Fruit fly (Drosophila melanogaster) whole organism, pupa: ENCODE data around the gene sofe.

Experiments used
- CG10348 ChIP-seq: fragments of 200-800 bp; sonication (Bioruptor generic); IDR thresholded peaks from 2 replicates; pipeline ENCODE4 v1.3.6; 2022; ENCODE audit warnings: missing biosample characterization, missing genetic modification characterization
- CG12605 ChIP-seq: fragments of 200-800 bp; sonication (Bioruptor generic); IDR thresholded peaks from 2 replicates; pipeline ENCODE4 v1.3.6; 2022; ENCODE audit warnings: missing biosample characterization, missing genetic modification characterization
- CG13204 ChIP-seq: fragments of 200-800 bp; sonication (Bioruptor generic); optimal IDR thresholded peaks from 2 replicates; lab custom pipeline; 2018; ENCODE audit warnings: missing biosample characterization, mild to moderate bottlenecking, missing genetic modification characterization, moderate library complexity
- CG14655 ChIP-seq: fragments of 200-800 bp; sonication (Bioruptor generic); optimal IDR thresholded peaks from 3 replicates; lab custom pipeline; 2017; ENCODE audit warnings: mild to moderate bottlenecking, missing biosample characterization, missing genetic modification reagents, missing genetic modification characterization
- CG15710 ChIP-seq: fragments of 200-800 bp; sonication (Bioruptor generic); optimal IDR thresholded peaks from 2 replicates; lab custom pipeline; 2018; ENCODE audit warnings: missing biosample characterization, mild to moderate bottlenecking, missing genetic modification characterization, moderate library complexity
- CG17806 ChIP-seq: fragments of 200-800 bp; sonication (Bioruptor generic); optimal IDR thresholded peaks from 2 replicates; lab custom pipeline; 2018; ENCODE audit warnings: missing biosample characterization, mild to moderate bottlenecking, missing genetic modification characterization, moderate library complexity
- CG32121 ChIP-seq: fragments of 200-800 bp; sonication (Bioruptor generic); IDR thresholded peaks from 2 replicates; pipeline ENCODE4 v1.3.6; 2022; ENCODE audit warnings: missing biosample characterization, missing genetic modification characterization
- CG34367 ChIP-seq: fragments of 200-800 bp; sonication (Bioruptor generic); optimal IDR thresholded peaks from 2 replicates; lab custom pipeline; 2018; ENCODE audit warnings: missing biosample characterization, mild to moderate bottlenecking, missing genetic modification characterization
- CG4496 ChIP-seq: fragments of 200-800 bp; sonication (Bioruptor generic); IDR thresholded peaks from 3 replicates; pipeline ENCODE4 v1.3.6; 2022; ENCODE audit warnings: missing biosample characterization, missing genetic modification characterization
- CG8159 ChIP-seq: fragments of 200-800 bp; sonication (Bioruptor generic); optimal IDR thresholded peaks from 3 replicates; lab custom pipeline; 2018; ENCODE audit warnings: missing biosample characterization, mild to moderate bottlenecking, missing genetic modification characterization, moderate library complexity
- CG8301 ChIP-seq: fragments of 200-800 bp; sonication (Bioruptor generic); optimal IDR thresholded peaks from 2 replicates; lab custom pipeline; 2018; ENCODE audit warnings: missing biosample characterization, mild to moderate bottlenecking, missing genetic modification characterization
- CG9948 ChIP-seq: fragments of 200-800 bp; sonication (Bioruptor generic); optimal IDR thresholded peaks from 2 replicates; lab custom pipeline; 2018; ENCODE audit warnings: missing biosample characterization, mild to moderate bottlenecking, missing genetic modification characterization, moderate library complexity
- D1 ChIP-seq: fragments of 200-800 bp; sonication (Bioruptor generic); optimal IDR thresholded peaks from 2 replicates; lab custom pipeline; 2018; ENCODE audit warnings: missing biosample characterization, mild to moderate bottlenecking, missing genetic modification characterization, moderate library complexity
- EcR ChIP-seq: fragments of 200-800 bp; sonication (Bioruptor generic); optimal IDR thresholded peaks from 3 replicates; lab custom pipeline; 2019; ENCODE audit warnings: missing biosample characterization, missing genetic modification characterization, mild to moderate bottlenecking, moderate library complexity, missing genetic modification reagents
- Ets98B ChIP-seq: fragments of 200-800 bp; sonication (Bioruptor generic); IDR thresholded peaks from 2 replicates; pipeline ENCODE4 v1.3.6; 2022; ENCODE audit warnings: missing biosample characterization, missing genetic modification characterization
- Pif1A ChIP-seq: fragments of 200-800 bp; sonication (Bioruptor generic); optimal IDR thresholded peaks from 3 replicates; lab custom pipeline; 2016; ENCODE audit warnings: missing biosample characterization, missing genetic modification characterization
- Pif1B ChIP-seq: fragments of 200-800 bp; sonication (Bioruptor generic); optimal IDR thresholded peaks from 3 replicates; lab custom pipeline; 2016; ENCODE audit warnings: missing biosample characterization, missing genetic modification characterization
- Snoo ChIP-seq: fragments of 200-800 bp; sonication (Bioruptor generic); optimal IDR thresholded peaks from 3 replicates; lab custom pipeline; 2017; ENCODE audit warnings: missing biosample characterization, mild to moderate bottlenecking, missing genetic modification characterization, inconsistent platforms
- fd96Ca ChIP-seq: fragments of 200-800 bp; sonication (Bioruptor generic); IDR thresholded peaks from 3 replicates; pipeline ENCODE4 v1.3.6; 2022; ENCODE audit warnings: missing biosample characterization, missing genetic modification characterization
- gl ChIP-seq: fragments of 200-800 bp; sonication (Bioruptor generic); optimal IDR thresholded peaks from 2 replicates; lab custom pipeline; 2018; ENCODE audit warnings: missing biosample characterization, mild to moderate bottlenecking, missing genetic modification characterization
- rn ChIP-seq: fragments of 200-800 bp; sonication (Bioruptor generic); IDR thresholded peaks from 2 replicates; pipeline ENCODE4 v1.3.6; 2022; ENCODE audit warnings: missing biosample characterization, missing genetic modification characterization

sofe gene

dm6 chrX:10825349-10826129 is 31.7 kb downstream of the sofe start:
- TF ChIP-seq CG14655 (GFP tag; lab: Kevin White, UChicago), result no peak
- no peak for TF ChIP-seq CG4496 (GFP tag; lab: Robert Waterston, UW)
- no peak for TF ChIP-seq CG13204 (GFP tag; lab: Kevin White, UChicago)
- TF ChIP-seq rn (GFP tag; lab: Robert Waterston, UW), result no peak
- no peak for TF ChIP-seq CG17806 (tag; lab: Kevin White, UChicago)
- TF ChIP-seq D1 (tag; lab: Kevin White, UChicago), result no peak
- TF ChIP-seq gl (tag; lab: Kevin White, UChicago), result no peak
- no peak for TF ChIP-seq CG9948 (tag; lab: Kevin White, UChicago)
- no peak for TF ChIP-seq Pif1B (GFP tag; lab: Kevin White, UChicago)

DNA sequence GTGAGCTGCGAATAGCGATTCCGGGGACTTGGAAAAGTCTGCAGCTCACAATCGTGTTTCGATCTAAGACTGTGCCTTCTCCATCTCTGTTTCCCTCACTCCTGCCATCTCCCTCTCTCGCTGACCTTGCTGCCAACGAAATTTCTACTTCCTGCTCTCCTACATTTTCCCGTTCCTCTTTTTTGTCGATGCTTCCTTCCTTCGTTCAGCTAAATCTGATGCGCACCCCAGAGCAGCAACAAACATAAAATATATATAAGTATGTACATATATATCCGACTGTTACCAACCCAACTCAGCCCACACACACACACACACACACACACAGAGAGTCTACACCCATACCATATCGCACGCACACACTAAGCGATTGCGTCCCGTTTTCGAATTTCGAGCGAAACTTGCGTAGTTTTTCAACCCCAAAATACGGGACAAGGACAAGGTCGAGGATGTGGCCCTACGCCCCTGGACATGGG is 32.9 kb downstream of the sofe start, which contains the start of gene Imp:
TSS of gene Imp (minus strand) at position 51 of the 476 bp plus-strand sequence.
- TF ChIP-seq CG32121 (GFP tag; lab: Robert Waterston, UW) (no peak), Pif1A (GFP tag; lab: Kevin White, UChicago) (no peak), CG34367 (tag; lab: Kevin White, UChicago) (no peak), rn (GFP tag; lab: Robert Waterston, UW) (no peak), CG8301 (tag; lab: Kevin White, UChicago) (no peak), CG15710 (tag; lab: Kevin White, UChicago) (no peak), Ets98B (GFP tag; lab: Robert Waterston, UW) (no peak), fd96Ca (GFP tag; lab: Robert Waterston, UW) (no peak), EcR (no peak), CG17806 (tag; lab: Kevin White, UChicago) (no peak)

dm6 chrX:10823441-10823818 is 33.8 kb downstream of the sofe start:
- TF ChIP-seq CG17806 (tag; lab: Kevin White, UChicago) (no peak), rn (GFP tag; lab: Robert Waterston, UW) (no peak), CG4496 (GFP tag; lab: Robert Waterston, UW) (no peak), Pif1B (GFP tag; lab: Kevin White, UChicago) (no peak), CG8301 (tag; lab: Kevin White, UChicago) (no peak), CG14655 (GFP tag; lab: Kevin White, UChicago) (no peak), D1 (tag; lab: Kevin White, UChicago) (no peak), Snoo (tag; lab: Kevin White, UChicago) (no peak), CG34367 (tag; lab: Kevin White, UChicago) (no peak), CG10348 (GFP tag; lab: Robert Waterston, UW) (no peak), Ets98B (GFP tag; lab: Robert Waterston, UW) (no peak), CG8159 (no peak), CG13204 (GFP tag; lab: Kevin White, UChicago) (no peak), Pif1A (GFP tag; lab: Kevin White, UChicago) (no peak), CG32121 (GFP tag; lab: Robert Waterston, UW) (no peak), gl (tag; lab: Kevin White, UChicago) (no peak), CG12605 (GFP tag; lab: Robert Waterston, UW) (no peak), CG9948 (tag; lab: Kevin White, UChicago) (no peak), EcR (no peak), fd96Ca (GFP tag; lab: Robert Waterston, UW) (no peak)

DNA sequence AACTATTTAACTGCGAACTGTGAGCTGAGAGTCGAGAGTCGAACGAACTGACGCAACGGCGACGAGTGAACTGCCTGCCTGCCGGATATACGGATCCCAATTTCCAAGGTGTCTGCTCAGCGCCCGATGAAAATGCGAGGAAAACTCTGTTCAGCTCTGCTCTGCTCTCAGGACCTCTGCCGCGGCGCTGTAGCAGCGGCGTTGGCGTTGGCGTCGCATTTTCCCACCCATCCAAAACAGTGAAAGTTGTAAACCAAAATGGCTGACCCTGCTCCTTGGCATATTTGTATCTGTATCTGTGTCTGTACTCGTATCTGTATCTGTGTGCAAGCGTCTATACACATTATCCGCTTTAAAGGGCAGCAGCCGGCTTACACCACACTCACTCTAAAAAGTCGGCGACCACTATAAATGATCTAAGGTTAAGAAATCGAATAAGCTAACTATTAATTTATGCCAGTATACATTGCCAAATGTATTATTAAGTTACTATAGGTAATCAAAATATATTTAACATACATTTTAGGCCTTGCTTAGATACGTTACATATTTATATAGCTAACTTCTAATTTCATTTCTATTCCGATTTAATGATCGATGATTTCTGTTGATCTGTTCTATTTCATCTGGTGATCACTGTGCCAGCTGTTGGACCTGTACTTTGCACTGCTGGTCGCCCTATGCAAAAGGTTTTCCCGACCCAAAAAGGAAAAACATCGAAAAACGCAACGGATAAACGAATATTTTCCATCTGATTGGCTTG is 34.4 kb downstream of the sofe start:
- no peak for TF ChIP-seq CG13204 (GFP tag; lab: Kevin White, UChicago)
- no peak for TF ChIP-seq rn (GFP tag; lab: Robert Waterston, UW)
- no peak for TF ChIP-seq gl (tag; lab: Kevin White, UChicago)
- TF ChIP-seq CG17806 (tag; lab: Kevin White, UChicago), result no peak
- TF ChIP-seq CG8301 (tag; lab: Kevin White, UChicago), result no peak
- TF ChIP-seq CG4496 (GFP tag; lab: Robert Waterston, UW), result no peak
- TF ChIP-seq CG10348 (GFP tag; lab: Robert Waterston, UW), result no peak
- TF ChIP-seq CG12605 (GFP tag; lab: Robert Waterston, UW), result no peak
- no peak for TF ChIP-seq CG8159
- no peak for TF ChIP-seq CG32121 (GFP tag; lab: Robert Waterston, UW)
- no peak for TF ChIP-seq D1 (tag; lab: Kevin White, UChicago)
- TF ChIP-seq CG9948 (tag; lab: Kevin White, UChicago), result no peak
- TF ChIP-seq Pif1B (GFP tag; lab: Kevin White, UChicago), result no peak
- no peak for TF ChIP-seq Snoo (tag; lab: Kevin White, UChicago)
- TF ChIP-seq CG34367 (tag; lab: Kevin White, UChicago), result no peak
- no peak for TF ChIP-seq fd96Ca (GFP tag; lab: Robert Waterston, UW)

DNA sequence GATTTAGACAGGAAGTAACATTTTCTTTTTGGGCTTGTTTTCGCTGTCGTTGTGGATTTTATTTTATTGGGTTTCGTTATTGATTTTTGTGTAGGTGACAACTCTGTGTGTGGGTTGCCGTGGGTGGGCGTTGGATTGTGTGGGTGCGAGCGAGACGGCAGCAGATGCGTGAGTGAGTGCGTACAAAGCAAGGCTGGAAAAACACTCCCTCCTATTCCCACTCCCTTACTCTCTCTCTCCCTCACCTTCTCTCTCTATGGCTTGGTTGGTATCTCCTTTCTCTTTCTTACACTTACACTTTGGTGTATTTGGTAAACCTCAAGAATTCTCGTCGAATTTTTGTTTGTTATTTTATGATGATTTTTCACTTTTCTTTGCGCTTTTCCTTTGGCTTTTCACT is 35.1 kb downstream of the sofe start:
- TF ChIP-seq EcR (no peak), Pif1B (GFP tag; lab: Kevin White, UChicago) (no peak), Pif1A (GFP tag; lab: Kevin White, UChicago) (no peak), rn (GFP tag; lab: Robert Waterston, UW) (no peak), CG12605 (GFP tag; lab: Robert Waterston, UW) (no peak), CG4496 (GFP tag; lab: Robert Waterston, UW) (no peak), D1 (tag; lab: Kevin White, UChicago) (no peak), CG32121 (GFP tag; lab: Robert Waterston, UW) (no peak), fd96Ca (GFP tag; lab: Robert Waterston, UW) (no peak), CG34367 (tag; lab: Kevin White, UChicago) (no peak), CG8159 (no peak), Ets98B (GFP tag; lab: Robert Waterston, UW) (no peak), CG17806 (tag; lab: Kevin White, UChicago) (no peak), CG8301 (tag; lab: Kevin White, UChicago) (no peak), CG15710 (tag; lab: Kevin White, UChicago) (no peak), CG10348 (GFP tag; lab: Robert Waterston, UW) (no peak), Snoo (tag; lab: Kevin White, UChicago) (no peak), gl (tag; lab: Kevin White, UChicago) (no peak)
